Worm (Caenorhabditis elegans): ENCODE results near the gene rps-24.

Gene rps-24

ce11 chrIV:366406-366805 lies 19.3 kb upstream of the rps-24 start (continued):
- TF ChIP-seq nhr-84 (tag; optimal IDR thresholded peaks at IDR 0.05): no peak
- TF ChIP-seq elt-2 (tag; optimal IDR thresholded peaks at IDR 0.05): no peak
- TF ChIP-seq tlp-1 (tag; optimal IDR thresholded peaks at IDR 0.05): no peak
- no peak for TF ChIP-seq skn-1 (tag; optimal IDR thresholded peaks at IDR 0.05)
- peak in 1 of 3 experiments; percentile 29 for TF ChIP-seq ceh-82 (tag; optimal IDR thresholded peaks at IDR 0.05)
- no peak for TF ChIP-seq ceh-90 (tag; optimal IDR thresholded peaks at IDR 0.05)
- no peak for TF ChIP-seq lin-39 (tag; optimal IDR thresholded peaks at IDR 0.05)
- peak; percentile 30 for TF ChIP-seq nhr-47 (tag; optimal IDR thresholded peaks at IDR 0.05)
- no peak for TF ChIP-seq ceh-8 (GFP tag; optimal IDR thresholded peaks at IDR 0.05)
- TF ChIP-seq xbp-1 (tag; optimal IDR thresholded peaks at IDR 0.05): no peak
- no peak for TF ChIP-seq C34B4.2 (tag; optimal IDR thresholded peaks at IDR 0.05)
- no peak for TF ChIP-seq unc-130 (tag; optimal IDR thresholded peaks at IDR 0.05)
- TF ChIP-seq fkh-8 (tag; optimal IDR thresholded peaks at IDR 0.05): peak; percentile 23
- TF ChIP-seq nhr-12 (tag; optimal IDR thresholded peaks at IDR 0.05): no peak
- TF ChIP-seq hlh-4 (tag; optimal IDR thresholded peaks at IDR 0.05): no peak
- peak; percentile 29 for TF ChIP-seq rnt-1 (tag; optimal IDR thresholded peaks at IDR 0.05)
- TF ChIP-seq aly-2 (tag; optimal IDR thresholded peaks at IDR 0.05): no peak
- TF ChIP-seq fkh-4 (tag; optimal IDR thresholded peaks at IDR 0.05; ENCODE audit: borderline replicate concordance): no peak
- TF ChIP-seq sox-4 (tag; optimal IDR thresholded peaks at IDR 0.05): no peak
- no peak for TF ChIP-seq nhr-77 (tag; optimal IDR thresholded peaks at IDR 0.05)
- peak; percentile 3 to 46 for TF ChIP-seq lin-35 (GFP tag; optimal IDR thresholded peaks at IDR 0.05)
- no peak for TF ChIP-seq Y116A8C.19 (tag; optimal IDR thresholded peaks at IDR 0.05; ENCODE audit: borderline replicate concordance)
- peak; percentile 88 for TF ChIP-seq lin-14 (GFP tag; optimal IDR thresholded peaks at IDR 0.05)
- no peak for TF ChIP-seq sptf-1 (tag; optimal IDR thresholded peaks at IDR 0.05)
- peak; percentile 19 for TF ChIP-seq lin-13 (GFP tag; optimal IDR thresholded peaks at IDR 0.05)
- TF ChIP-seq pax-3 (tag; optimal IDR thresholded peaks at IDR 0.05): no peak
- peak; percentile 53 for TF ChIP-seq nhr-71 (tag; optimal IDR thresholded peaks at IDR 0.05)
- no peak for TF ChIP-seq snpc-4 (tag; optimal IDR thresholded peaks at IDR 0.05)
- TF ChIP-seq jun-1 (tag; optimal IDR thresholded peaks at IDR 0.05): no peak
- no peak for TF ChIP-seq hpl-2 (GFP tag; optimal IDR thresholded peaks at IDR 0.05)
- TF ChIP-seq lsy-2 (tag; optimal IDR thresholded peaks at IDR 0.05): peak; percentile 26 to 69
- no peak for TF ChIP-seq ztf-11 (tag; optimal IDR thresholded peaks at IDR 0.05)
- no peak for TF ChIP-seq nhr-28 (tag; optimal IDR thresholded peaks at IDR 0.05)
- TF ChIP-seq hlh-17 (GFP tag; optimal IDR thresholded peaks at IDR 0.05; ENCODE audit: borderline replicate concordance): no peak
- TF ChIP-seq mab-9 (GFP tag; IDR thresholded peaks at IDR 0.05): no peak
- peak in 1 of 6 experiments; percentile 12 for TF ChIP-seq elt-3 (tag; optimal IDR thresholded peaks at IDR 0.05)
- TF ChIP-seq unc-98 (GFP tag; IDR thresholded peaks at IDR 0.05): no peak
- no peak for TF ChIP-seq ceh-88 (GFP tag; IDR thresholded peaks at IDR 0.05)
- no peak for TF ChIP-seq mef-2 (tag; optimal IDR thresholded peaks at IDR 0.05)
- TF ChIP-seq C04F5.9 (tag; optimal IDR thresholded peaks at IDR 0.05): no peak
- peak; percentile 4; the same call in 1 of the 2 replicates for TF ChIP-seq isw-1 (GFP tag; IDR thresholded peaks at IDR 0.05)
- no peak for TF ChIP-seq unc-30 (tag; optimal IDR thresholded peaks at IDR 0.05)
- no peak for TF ChIP-seq zag-1 (tag; optimal IDR thresholded peaks at IDR 0.05)
- no peak for TF ChIP-seq ceh-63 (GFP tag; optimal IDR thresholded peaks at IDR 0.05)
- TF ChIP-seq alr-1 (tag; optimal IDR thresholded peaks at IDR 0.05; ENCODE audit: borderline replicate concordance): no peak
- TF ChIP-seq grh-1 (GFP tag; IDR thresholded peaks at IDR 0.05): no peak
- no peak for TF ChIP-seq efl-3 (GFP tag; optimal IDR thresholded peaks at IDR 0.05)
- TF ChIP-seq fos-1 (tag; optimal IDR thresholded peaks at IDR 0.05): no peak
- no peak for TF ChIP-seq aha-1 (tag; optimal IDR thresholded peaks at IDR 0.05)
- TF ChIP-seq egl-27 (tag; optimal IDR thresholded peaks at IDR 0.05): no peak
- TF ChIP-seq tbx-2 (tag; optimal IDR thresholded peaks at IDR 0.05): no peak
- peak; percentile 64 for TF ChIP-seq mep-1 (tag; optimal IDR thresholded peaks at IDR 0.05)
- TF ChIP-seq lir-3 (tag; optimal IDR thresholded peaks at IDR 0.05; ENCODE audit: poor library complexity): no peak
